Fruit fly (Drosophila melanogaster) whole organism, embryonic: ENCODE results near the gene CG13392.
A peak's percentile ranks its signal among the peaks of the same experiment; 100 is the strongest.

Experiments
- BEAF-32 ChIP-seq: fragments of 200-800 bp; sonication (Bioruptor generic); optimal IDR thresholded peaks from 3 replicates; lab custom pipeline; 2017; ENCODE audit warnings: missing biosample characterization, missing genetic modification characterization, mild to moderate bottlenecking, moderate library complexity, missing genetic modification reagents
- Bdp1 ChIP-seq: fragments of 200-800 bp; sonication (Bioruptor generic); optimal IDR thresholded peaks from 3 replicates; lab custom pipeline; 2016; ENCODE audit warnings: missing biosample characterization, missing genetic modification characterization
- Bgb ChIP-seq: fragments of 200-800 bp; sonication (Bioruptor generic); IDR thresholded peaks from 2 replicates; pipeline ENCODE4 v1.3.6; 2022; ENCODE audit warnings: missing biosample characterization, missing genetic modification characterization; ENCODE audit not compliant: partially characterized antibody
- CG10565 ChIP-seq: fragments of 200-800 bp; sonication (Bioruptor generic); optimal IDR thresholded peaks from 3 replicates; lab custom pipeline; 2016; ENCODE audit warnings: missing biosample characterization, mild to moderate bottlenecking, missing genetic modification characterization
- CG15514 ChIP-seq: fragments of 200-800 bp; sonication (Bioruptor generic); optimal IDR thresholded peaks from 3 replicates; lab custom pipeline; 2017; ENCODE audit warnings: missing biosample characterization, missing genetic modification characterization, mild to moderate bottlenecking, moderate library complexity, missing genetic modification reagents
- CG16813 ChIP-seq: fragments of 200-800 bp; sonication (Bioruptor generic); IDR thresholded peaks from 3 replicates; pipeline ENCODE4 v1.3.6; 2022; ENCODE audit warnings: missing biosample characterization, missing genetic modification characterization; ENCODE audit not compliant: partially characterized antibody
- CG18619 ChIP-seq: fragments of 200-800 bp; sonication (Bioruptor generic); optimal IDR thresholded peaks from 3 replicates; lab custom pipeline; 2017; ENCODE audit warnings: missing biosample characterization, mild to moderate bottlenecking, missing genetic modification characterization
- CG2129 ChIP-seq: fragments of 200-800 bp; sonication (Bioruptor generic); IDR thresholded peaks from 2 replicates; pipeline ENCODE4 v1.3.6; 2022; ENCODE audit warnings: missing biosample characterization, missing genetic modification characterization; ENCODE audit not compliant: partially characterized antibody
- CG2712 ChIP-seq: fragments of 200-800 bp; optimal IDR thresholded peaks from 3 replicates; lab custom pipeline; 2019; ENCODE audit warnings: missing biosample characterization, mild to moderate bottlenecking, missing genetic modification characterization, moderate library complexity
- CG2889 ChIP-seq: fragments of 200-800 bp; sonication (Bioruptor generic); IDR thresholded peaks from 3 replicates; pipeline ENCODE4 v1.3.6; 2022; ENCODE audit warnings: missing biosample characterization, missing genetic modification characterization
- CG7271 ChIP-seq: fragments of 200-800 bp; sonication (Bioruptor generic); optimal IDR thresholded peaks from 2 replicates; lab custom pipeline; 2018; ENCODE audit warnings: missing biosample characterization, mild to moderate bottlenecking, missing genetic modification characterization, moderate library complexity
- CG8290 ChIP-seq, 3 experiments: fragments of 200-800 bp; sonication (Bioruptor generic); optimal IDR thresholded peaks; 2 replicates each; lab custom pipeline; 2016 to 2019; ENCODE audit warnings: missing biosample characterization in 3 of 3, missing genetic modification characterization in 3 of 3, mild to moderate bottlenecking in 2 of 3, moderate library complexity in 1 of 3
- Camta ChIP-seq: fragments of 200-800 bp; sonication (Bioruptor generic); optimal IDR thresholded peaks from 2 replicates; lab custom pipeline; 2016; ENCODE audit warnings: missing biosample characterization, missing genetic modification characterization
- Deaf1 ChIP-seq: fragments of 200-800 bp; optimal IDR thresholded peaks from 3 replicates; lab custom pipeline; 2019; ENCODE audit warnings: missing biosample characterization, mild to moderate bottlenecking, missing genetic modification characterization, moderate library complexity
- Doc2 ChIP-seq: fragments of 200-800 bp; sonication (Bioruptor generic); IDR thresholded peaks from 2 replicates; pipeline ENCODE4 v1.3.6; 2022; ENCODE audit warnings: missing biosample characterization, missing genetic modification characterization
- Doc3 ChIP-seq: fragments of 200-800 bp; sonication (Bioruptor generic); IDR thresholded peaks from 3 replicates; pipeline ENCODE4 v1.3.6; 2022; ENCODE audit warnings: missing biosample characterization, missing genetic modification characterization; ENCODE audit not compliant: partially characterized antibody
- Dref ChIP-seq: fragments of 200-800 bp; sonication (Bioruptor generic); IDR thresholded peaks from 2 replicates; pipeline ENCODE4 v1.3.6; 2022; ENCODE audit warnings: missing biosample characterization, missing genetic modification characterization
- Hr39 ChIP-seq: fragments of >200 bp; optimal IDR thresholded peaks from 2 replicates; lab custom pipeline; 2017
- MBD-R2 ChIP-seq: fragments of 200-800 bp; sonication (Bioruptor generic); IDR thresholded peaks from 2 replicates; pipeline ENCODE4 v1.3.6; 2022; ENCODE audit warnings: missing biosample characterization, missing genetic modification characterization
- Med ChIP-seq: fragments of 200-800 bp; sonication (Bioruptor generic); peaks from one replicate; lab custom pipeline; 2016; ENCODE audit warnings: missing biosample characterization, missing genetic modification characterization, mild to moderate bottlenecking, inconsistent platforms, moderate library complexity
- Nf-YC ChIP-seq: fragments of 200-800 bp; optimal IDR thresholded peaks from 3 replicates; lab custom pipeline; 2019; ENCODE audit warnings: missing biosample characterization, mild to moderate bottlenecking, missing genetic modification characterization, moderate library complexity
- Opbp ChIP-seq: fragments of 200-800 bp; sonication (Bioruptor generic); IDR thresholded peaks from 3 replicates; pipeline ENCODE4 v1.3.6; 2022; ENCODE audit warnings: missing biosample characterization, missing genetic modification characterization; ENCODE audit not compliant: partially characterized antibody
- Scr ChIP-seq: fragments of 200-800 bp; sonication (Bioruptor generic); IDR thresholded peaks from 2 replicates; pipeline ENCODE4 v1.3.6; 2022; ENCODE audit warnings: missing biosample characterization, missing genetic modification characterization; ENCODE audit not compliant: partially characterized antibody
- Stat92E ChIP-seq, 3 experiments: fragments of >200 bp in 2 of 3; fragments of 200-800 bp in 1 of 3; sonication (Bioruptor generic) in 1 of 3; optimal IDR thresholded peaks; 2 replicates each; lab custom pipeline; 2017 to 2019; ENCODE audit warnings: missing biosample characterization in 3 of 3, missing genetic modification characterization in 3 of 3, mild to moderate bottlenecking in 1 of 3, moderate library complexity in 1 of 3
- YL-1 ChIP-seq: fragments of 200-800 bp; sonication (Bioruptor generic); optimal IDR thresholded peaks from 3 replicates; lab custom pipeline; 2017; ENCODE audit warnings: missing biosample characterization, mild to moderate bottlenecking, missing genetic modification characterization
- ac ChIP-seq: fragments of 200-800 bp; sonication (Bioruptor generic); optimal IDR thresholded peaks from 3 replicates; lab custom pipeline; 2017; ENCODE audit warnings: missing biosample characterization, mild to moderate bottlenecking, missing genetic modification characterization
- amos ChIP-seq: fragments of 200-800 bp; sonication (Bioruptor generic); IDR thresholded peaks from 2 replicates; pipeline ENCODE4 v1.3.6; 2022; ENCODE audit warnings: missing biosample characterization, missing genetic modification characterization; ENCODE audit not compliant: partially characterized antibody
- chinmo ChIP-seq: fragments of 200-800 bp; sonication (Bioruptor generic); IDR thresholded peaks from 4 replicates; pipeline ENCODE4 v1.3.6; 2022; ENCODE audit warnings: missing biosample characterization, missing genetic modification characterization; ENCODE audit not compliant: partially characterized antibody
- dimm ChIP-seq: fragments of 200-800 bp; sonication (Bioruptor generic); IDR thresholded peaks from 2 replicates; pipeline ENCODE4 v1.3.6; 2022; ENCODE audit warnings: missing biosample characterization, missing genetic modification characterization
- disco-r ChIP-seq: fragments of 200-800 bp; sonication (Bioruptor generic); optimal IDR thresholded peaks from 2 replicates; lab custom pipeline; 2016; ENCODE audit warnings: missing biosample characterization, missing genetic modification characterization
- dpn ChIP-seq, 2 experiments: fragments of 200-800 bp; sonication (Bioruptor generic); optimal IDR thresholded peaks; 3 replicates each; lab custom pipeline; 2016; ENCODE audit warnings: missing biosample characterization in 2 of 2, missing genetic modification characterization in 2 of 2
- grau ChIP-seq: fragments of 200-800 bp; optimal IDR thresholded peaks from 3 replicates; lab custom pipeline; 2019; ENCODE audit warnings: missing biosample characterization, mild to moderate bottlenecking, missing genetic modification characterization, moderate library complexity
- gro ChIP-seq: fragments of 200-800 bp; sonication (Bioruptor generic); optimal IDR thresholded peaks from 2 replicates; lab custom pipeline; 2016; ENCODE audit warnings: missing biosample characterization, missing genetic modification characterization
- hbn ChIP-seq: fragments of 200-800 bp; sonication (Bioruptor generic); IDR thresholded peaks from 2 replicates; pipeline ENCODE4 v1.3.6; 2022; ENCODE audit warnings: missing biosample characterization, missing genetic modification characterization; ENCODE audit not compliant: partially characterized antibody
- inv ChIP-seq: fragments of 200-800 bp; sonication (Bioruptor generic); IDR thresholded peaks from 2 replicates; pipeline ENCODE4 v1.3.6; 2022; ENCODE audit warnings: missing biosample characterization, missing genetic modification characterization; ENCODE audit not compliant: partially characterized antibody
- kni ChIP-seq: fragments of 200-800 bp; sonication (Bioruptor generic); optimal IDR thresholded peaks from 3 replicates; lab custom pipeline; 2017; ENCODE audit warnings: mild to moderate bottlenecking, missing biosample characterization, missing genetic modification reagents, missing genetic modification characterization
- knrl ChIP-seq: fragments of 200-800 bp; sonication (Bioruptor generic); IDR thresholded peaks from 3 replicates; pipeline ENCODE4 v1.3.6; 2022; ENCODE audit warnings: missing biosample characterization, missing genetic modification characterization; ENCODE audit not compliant: partially characterized antibody
- nerfin-2 ChIP-seq: fragments of 200-800 bp; sonication (Bioruptor generic); IDR thresholded peaks from 2 replicates; pipeline ENCODE4 v1.3.6; 2022; ENCODE audit warnings: missing biosample characterization, missing genetic modification characterization; ENCODE audit not compliant: partially characterized antibody
- prd ChIP-seq, 3 experiments: fragments of >200 bp in 2 of 3; fragments of 200-800 bp in 1 of 3; sonication (Bioruptor generic) in 1 of 3; optimal IDR thresholded peaks in 2 of 3; IDR thresholded peaks in 1 of 3; 2 replicates in 2 of 3; 3 replicates in 1 of 3; pipeline versions ENCODE4 v1.3.6 to Lab custom; 2017 to 2022; ENCODE audit warnings: missing biosample characterization in 1 of 3, missing genetic modification characterization in 1 of 3
- pros ChIP-seq: fragments of 200-800 bp; sonication (Bioruptor generic); optimal IDR thresholded peaks from 3 replicates; lab custom pipeline; 2019; ENCODE audit warnings: missing biosample characterization, mild to moderate bottlenecking, missing genetic modification characterization, moderate library complexity
- repo ChIP-seq: fragments of 200-800 bp; sonication (Bioruptor generic); optimal IDR thresholded peaks from 2 replicates; lab custom pipeline; 2016; ENCODE audit warnings: missing biosample characterization, missing genetic modification characterization
- sens ChIP-seq: fragments of 200-800 bp; sonication (Bioruptor generic); peaks from one replicate; lab custom pipeline; 2016; ENCODE audit warnings: missing biosample characterization, missing genetic modification characterization
- slou ChIP-seq: fragments of 200-800 bp; sonication (Bioruptor generic); optimal IDR thresholded peaks from 3 replicates; lab custom pipeline; 2016; ENCODE audit warnings: missing biosample characterization, missing genetic modification characterization
- sna ChIP-seq: fragments of 200-800 bp; sonication (Bioruptor generic); IDR thresholded peaks from 2 replicates; pipeline ENCODE4 v1.3.6; 2022; ENCODE audit warnings: missing biosample characterization, missing genetic modification characterization; ENCODE audit not compliant: partially characterized antibody
- trem ChIP-seq: fragments of 200-800 bp; optimal IDR thresholded peaks from 3 replicates; lab custom pipeline; 2019; ENCODE audit warnings: missing biosample characterization, mild to moderate bottlenecking, missing genetic modification characterization, moderate library complexity
- unc-4 ChIP-seq: fragments of 200-800 bp; sonication (Bioruptor generic); IDR thresholded peaks from 2 replicates; pipeline ENCODE4 v1.3.6; 2022; ENCODE audit warnings: missing biosample characterization, missing genetic modification characterization; ENCODE audit not compliant: partially characterized antibody
- yki ChIP-seq: fragments of >200 bp; optimal IDR thresholded peaks from 3 replicates; lab custom pipeline; 2018
- zen2 ChIP-seq: fragments of 200-800 bp; sonication (Bioruptor generic); IDR thresholded peaks from 3 replicates; pipeline ENCODE4 v1.3.6; 2022; ENCODE audit warnings: missing biosample characterization, missing genetic modification characterization; ENCODE audit not compliant: partially characterized antibody

Gene CG13392

DNA sequence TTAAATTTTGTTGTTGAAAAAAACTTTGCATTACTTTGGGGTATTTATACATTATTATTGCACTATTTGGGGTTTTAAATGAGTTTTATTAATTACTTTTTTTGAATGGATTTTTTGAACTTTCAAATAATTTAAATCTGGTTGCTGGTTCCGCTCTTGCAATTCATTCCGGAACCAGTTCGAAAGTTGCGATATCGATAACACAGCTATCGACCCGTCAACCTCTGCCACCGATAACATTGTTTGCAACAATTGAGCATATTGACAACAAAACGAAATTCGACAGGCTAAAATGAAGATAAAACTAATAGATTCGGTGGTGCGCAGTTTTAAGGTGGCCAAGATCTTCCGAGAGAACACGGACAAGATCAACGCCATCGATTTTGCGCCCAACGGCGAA, 8.4 kb downstream of the CG13392 start, which contains the start of gene Wdr82 (continued):
- TF ChIP-seq dpn (GFP tag; optimal IDR thresholded peaks at IDR 0.05; lab: Kevin White, UChicago) = no peak
- peak; percentile 85 for TF ChIP-seq Dref (GFP tag; lab: Robert Waterston, UW)
- TF ChIP-seq CG10565 (GFP tag; lab: Kevin White, UChicago) = no peak
- peak; percentile 65 for TF ChIP-seq BEAF-32
- peak; percentile 36; the same call in 1 of the 2 replicates for TF ChIP-seq inv
- TF ChIP-seq unc-4 (GFP tag; lab: Robert Waterston, UW) = peak; percentile 76
- no peak for TF ChIP-seq dimm (GFP tag; lab: Robert Waterston, UW)
- TF ChIP-seq CG2712 (tag; lab: Kevin White, UChicago) = peak; percentile 18
- TF ChIP-seq Stat92E (GFP tag; optimal IDR thresholded peaks at IDR 0.05; lab: Kevin White, UChicago) = no peak
- TF ChIP-seq MBD-R2 (GFP tag; lab: Robert Waterston, UW) = peak; percentile 77
- no peak for TF ChIP-seq kni (GFP tag; lab: Kevin White, UChicago)
- TF ChIP-seq Hr39 = no peak
- peak; percentile 61 for TF ChIP-seq hbn (GFP tag; lab: Robert Waterston, UW)
- TF ChIP-seq Opbp (GFP tag; lab: Robert Waterston, UW) = peak; percentile 71; the same call in 2 of the 3 replicates
- TF ChIP-seq Scr (GFP tag; lab: Robert Waterston, UW) = peak; percentile 75
- TF ChIP-seq disco-r = no peak
- peak; percentile 55; the same call in 2 of the 3 replicates for TF ChIP-seq knrl
- TF ChIP-seq CG18619 (GFP tag; lab: Kevin White, UChicago) = no peak
- peak; percentile 68; the same call in 1 of the 2 replicates for TF ChIP-seq Bgb (GFP tag; lab: Robert Waterston, UW)
- peak; percentile 100 for TF ChIP-seq CG15514 (GFP tag; lab: Kevin White, UChicago)
- no peak for TF ChIP-seq yki (lab: Kevin White, UChicago)
- peak; percentile 69 for TF ChIP-seq CG16813
- TF ChIP-seq Doc3 = peak; percentile 37; the same call in 1 of the 3 replicates
- TF ChIP-seq sens (GFP tag; lab: Kevin White, UChicago) = peak; percentile 82
- no peak for TF ChIP-seq Camta
- peak; percentile 55; the same call in 1 of the 2 replicates for TF ChIP-seq CG2129 (GFP tag; lab: Robert Waterston, UW)
- no peak for TF ChIP-seq Nf-YC
- TF ChIP-seq nerfin-2 (GFP tag; lab: Robert Waterston, UW) = peak; percentile 76; the same call in 1 of the 2 replicates
- TF ChIP-seq Bdp1 (GFP tag; lab: Kevin White, UChicago) = no peak
- peak; percentile 42 for TF ChIP-seq trem (tag; lab: Kevin White, UChicago)
- TF ChIP-seq Doc2 (GFP tag; lab: Robert Waterston, UW) = no peak
- no peak for TF ChIP-seq CG7271 (tag; lab: Kevin White, UChicago)
- peak; percentile 77 for TF ChIP-seq amos (GFP tag; lab: Robert Waterston, UW)
- peak; percentile 2 for TF ChIP-seq Med (GFP tag; lab: Kevin White, UChicago)
- TF ChIP-seq grau (tag; lab: Kevin White, UChicago) = peak; percentile 3
- peak; percentile 83 for TF ChIP-seq chinmo
- no peak for TF ChIP-seq pros
- TF ChIP-seq repo (GFP tag; lab: Kevin White, UChicago) = no peak
- peak; percentile 73 for TF ChIP-seq sna (GFP tag; lab: Robert Waterston, UW)
- no peak for TF ChIP-seq prd (optimal IDR thresholded peaks at IDR 0.05; lab: Kevin White, UChicago)
- no peak for TF ChIP-seq prd (GFP tag; IDR thresholded peaks at IDR 0.05; lab: Robert Waterston, UW)
- no peak for TF ChIP-seq slou (GFP tag; lab: Kevin White, UChicago)
- no peak for TF ChIP-seq ac
- TF ChIP-seq CG8290 (GFP tag; optimal IDR thresholded peaks at IDR 0.05; lab: Kevin White, UChicago) = no peak
- peak in 1 of 2 experiments; percentile 10 for TF ChIP-seq CG8290 (tag; optimal IDR thresholded peaks at IDR 0.05; lab: Kevin White, UChicago)
- peak; percentile 84 for TF ChIP-seq zen2 (GFP tag; lab: Robert Waterston, UW)
- no peak for TF ChIP-seq gro
- no peak for TF ChIP-seq Deaf1
- no peak for TF ChIP-seq CG2889
- TF ChIP-seq YL-1 (GFP tag; lab: Kevin White, UChicago) = peak; percentile 8
